Fruit fly (Drosophila melanogaster) whole organism, embryonic: ENCODE measurements around the gene CG15728.

Experiments
- Asciz ChIP-seq: fragments of 200-800 bp; sonication (Bioruptor generic); optimal IDR thresholded peaks from 2 replicates; lab custom pipeline; 2017; ENCODE audit warnings: missing biosample characterization, mild to moderate bottlenecking, missing genetic modification characterization, missing genetic modification reagents
- Atf-2 ChIP-seq: fragments of 200-800 bp; sonication (Bioruptor generic); optimal IDR thresholded peaks from 2 replicates; lab custom pipeline; 2016; ENCODE audit warnings: missing biosample characterization, missing genetic modification characterization
- B-H1 ChIP-seq: fragments of 200-800 bp; sonication (Bioruptor generic); IDR thresholded peaks from 3 replicates; pipeline ENCODE4 v1.3.6; 2022; ENCODE audit warnings: missing biosample characterization, missing genetic modification characterization
- CG11696 ChIP-seq: fragments of 200-800 bp; sonication (Bioruptor generic); IDR thresholded peaks from 2 replicates; pipeline ENCODE4 v1.3.6; 2022; ENCODE audit warnings: missing biosample characterization, missing genetic modification characterization
- CG12104 ChIP-seq: fragments of 200-800 bp; sonication (Bioruptor generic); optimal IDR thresholded peaks from 3 replicates; lab custom pipeline; 2016; ENCODE audit warnings: missing biosample characterization, missing genetic modification characterization
- CG12219 ChIP-seq: fragments of 200-800 bp; sonication (Bioruptor generic); optimal IDR thresholded peaks from 3 replicates; lab custom pipeline; 2018; ENCODE audit warnings: missing biosample characterization, mild to moderate bottlenecking, missing genetic modification characterization
- CG12236 ChIP-seq: fragments of 200-800 bp; sonication (Bioruptor generic); optimal IDR thresholded peaks from 2 replicates; lab custom pipeline; 2016; ENCODE audit warnings: missing biosample characterization, missing genetic modification characterization
- CG12744 ChIP-seq: fragments of 200-800 bp; sonication (Bioruptor generic); optimal IDR thresholded peaks from 2 replicates; lab custom pipeline; 2016; ENCODE audit warnings: missing biosample characterization, missing genetic modification characterization
- CG13287 ChIP-seq: fragments of 200-800 bp; sonication (Bioruptor generic); IDR thresholded peaks from 2 replicates; pipeline ENCODE4 v1.3.6; 2022; ENCODE audit warnings: missing biosample characterization, missing genetic modification characterization; ENCODE audit not compliant: partially characterized antibody
- CG13424 ChIP-seq: fragments of 200-800 bp; sonication (Bioruptor generic); optimal IDR thresholded peaks from 2 replicates; lab custom pipeline; 2019; ENCODE audit warnings: missing biosample characterization, mild to moderate bottlenecking, missing genetic modification characterization, moderate library complexity
- CG15479 ChIP-seq: fragments of 200-800 bp; sonication (Bioruptor generic); optimal IDR thresholded peaks from 3 replicates; lab custom pipeline; 2019; ENCODE audit warnings: missing biosample characterization, mild to moderate bottlenecking, missing genetic modification characterization, moderate library complexity
- CG18619 ChIP-seq: fragments of 200-800 bp; sonication (Bioruptor generic); optimal IDR thresholded peaks from 3 replicates; lab custom pipeline; 2017; ENCODE audit warnings: missing biosample characterization, mild to moderate bottlenecking, missing genetic modification characterization
- CG30403 ChIP-seq: fragments of 200-800 bp; sonication (Bioruptor generic); optimal IDR thresholded peaks from 3 replicates; lab custom pipeline; 2016; ENCODE audit warnings: missing biosample characterization, missing genetic modification characterization
- CG31224 ChIP-seq: fragments of 200-800 bp; sonication (Bioruptor generic); IDR thresholded peaks from 2 replicates; pipeline ENCODE4 v1.3.6; 2022; ENCODE audit warnings: missing biosample characterization, missing genetic modification characterization
- CG33557 ChIP-seq: fragments of 200-800 bp; sonication (Bioruptor generic); optimal IDR thresholded peaks from 2 replicates; lab custom pipeline; 2019; ENCODE audit warnings: missing biosample characterization, mild to moderate bottlenecking, missing genetic modification characterization, moderate library complexity
- CG4424 ChIP-seq: fragments of 200-800 bp; sonication (Bioruptor generic); optimal IDR thresholded peaks from 3 replicates; lab custom pipeline; 2016; ENCODE audit warnings: missing biosample characterization, missing genetic modification characterization
- CG5953 ChIP-seq: fragments of 200-800 bp; sonication (Bioruptor generic); IDR thresholded peaks from 2 replicates; pipeline ENCODE4 v1.3.6; 2022; ENCODE audit warnings: missing biosample characterization, missing genetic modification characterization
- CG6254 ChIP-seq: fragments of 200-800 bp; sonication (Bioruptor generic); optimal IDR thresholded peaks from 3 replicates; lab custom pipeline; 2017; ENCODE audit warnings: mild to moderate bottlenecking, missing biosample characterization, missing genetic modification reagents, missing genetic modification characterization
- CG6854 ChIP-seq: fragments of 200-800 bp; sonication (Bioruptor generic); optimal IDR thresholded peaks from 3 replicates; lab custom pipeline; 2017; ENCODE audit warnings: missing biosample characterization, mild to moderate bottlenecking, missing genetic modification characterization
- CG7786 ChIP-seq: fragments of 200-800 bp; sonication (Bioruptor generic); optimal IDR thresholded peaks from 2 replicates; lab custom pipeline; 2016; ENCODE audit warnings: missing biosample characterization, missing genetic modification characterization
- CG7963 ChIP-seq: fragments of 200-800 bp; sonication (Bioruptor generic); IDR thresholded peaks from 3 replicates; pipeline ENCODE4 v1.3.6; 2022; ENCODE audit warnings: missing biosample characterization, missing genetic modification characterization; ENCODE audit not compliant: partially characterized antibody
- CG8478 ChIP-seq: fragments of >200 bp; optimal IDR thresholded peaks from 2 replicates; lab custom pipeline; 2018
- Doc3 ChIP-seq: fragments of 200-800 bp; sonication (Bioruptor generic); IDR thresholded peaks from 3 replicates; pipeline ENCODE4 v1.3.6; 2022; ENCODE audit warnings: missing biosample characterization, missing genetic modification characterization; ENCODE audit not compliant: partially characterized antibody
- Drgx ChIP-seq: fragments of 200-800 bp; sonication (Bioruptor generic); IDR thresholded peaks from 2 replicates; pipeline ENCODE4 v1.3.6; 2022; ENCODE audit warnings: missing biosample characterization, missing genetic modification characterization
- E2f1 ChIP-seq: fragments of 200-800 bp; sonication (Bioruptor generic); IDR thresholded peaks from 2 replicates; pipeline ENCODE4 v1.3.6; 2022; ENCODE audit warnings: missing biosample characterization, missing genetic modification characterization
- Gsc ChIP-seq: fragments of 200-800 bp; sonication (Bioruptor generic); IDR thresholded peaks from 2 replicates; pipeline ENCODE4 v1.3.6; 2022; ENCODE audit warnings: missing biosample characterization, missing genetic modification characterization
- HLH54F ChIP-seq: fragments of 200-800 bp; sonication (Bioruptor generic); optimal IDR thresholded peaks from 3 replicates; lab custom pipeline; 2016; ENCODE audit warnings: missing biosample characterization, missing genetic modification characterization
- Hr51 ChIP-seq, 2 experiments: fragments of 200-800 bp; sonication (Bioruptor generic); optimal IDR thresholded peaks; 2 replicates in 1 of 2; 3 replicates in 1 of 2; lab custom pipeline; 2016 to 2018; ENCODE audit warnings: missing biosample characterization in 2 of 2, missing genetic modification characterization in 2 of 2, mild to moderate bottlenecking in 1 of 2, moderate library complexity in 1 of 2
- Oli ChIP-seq: fragments of 200-800 bp; sonication (Bioruptor generic); optimal IDR thresholded peaks from 2 replicates; lab custom pipeline; 2018; ENCODE audit warnings: missing biosample characterization, mild to moderate bottlenecking, missing genetic modification characterization, moderate library complexity
- Scr ChIP-seq: fragments of 200-800 bp; sonication (Bioruptor generic); IDR thresholded peaks from 2 replicates; pipeline ENCODE4 v1.3.6; 2022; ENCODE audit warnings: missing biosample characterization, missing genetic modification characterization; ENCODE audit not compliant: partially characterized antibody
- Sox102F ChIP-seq: fragments of 200-800 bp; sonication (Bioruptor generic); optimal IDR thresholded peaks from 2 replicates; lab custom pipeline; 2018; ENCODE audit warnings: missing biosample characterization, mild to moderate bottlenecking, missing genetic modification characterization, moderate library complexity
- ase ChIP-seq: fragments of 200-800 bp; sonication (Bioruptor generic); IDR thresholded peaks from 3 replicates; pipeline ENCODE4 v1.3.6; 2022; ENCODE audit warnings: missing biosample characterization, missing genetic modification characterization
- bsh ChIP-seq, 2 experiments: fragments of 200-800 bp; sonication (Bioruptor generic); optimal IDR thresholded peaks; 2 replicates each; lab custom pipeline; 2017 to 2018; ENCODE audit warnings: mild to moderate bottlenecking in 2 of 2, missing biosample characterization in 2 of 2, missing genetic modification characterization in 2 of 2, moderate library complexity in 1 of 2
- crol ChIP-seq: fragments of 200-800 bp; sonication (Bioruptor generic); IDR thresholded peaks from 2 replicates; pipeline ENCODE4 v1.3.6; 2022; ENCODE audit warnings: missing biosample characterization, missing genetic modification characterization
- dmrt11E ChIP-seq: fragments of 200-800 bp; sonication (Bioruptor generic); optimal IDR thresholded peaks from 3 replicates; lab custom pipeline; 2018; ENCODE audit warnings: missing biosample characterization, mild to moderate bottlenecking, missing genetic modification characterization, moderate library complexity
- dmrt99B ChIP-seq: fragments of 200-800 bp; sonication (Bioruptor generic); optimal IDR thresholded peaks from 2 replicates; lab custom pipeline; 2018; ENCODE audit warnings: missing biosample characterization, mild to moderate bottlenecking, missing genetic modification characterization, moderate library complexity
- ewg ChIP-seq: fragments of 200-800 bp; sonication (Bioruptor generic); optimal IDR thresholded peaks from 3 replicates; lab custom pipeline; 2017; ENCODE audit warnings: mild to moderate bottlenecking, missing biosample characterization, missing genetic modification reagents, missing genetic modification characterization
- gcm2 ChIP-seq: fragments of 200-800 bp; sonication (Bioruptor generic); optimal IDR thresholded peaks from 2 replicates; lab custom pipeline; 2016; ENCODE audit warnings: missing biosample characterization, missing genetic modification characterization
- gem ChIP-seq: fragments of 200-800 bp; sonication (Bioruptor generic); optimal IDR thresholded peaks from 2 replicates; lab custom pipeline; 2019; ENCODE audit warnings: missing biosample characterization, mild to moderate bottlenecking, missing genetic modification characterization, moderate library complexity
- lbe ChIP-seq: fragments of 200-800 bp; sonication (Bioruptor generic); optimal IDR thresholded peaks from 2 replicates; lab custom pipeline; 2016; ENCODE audit warnings: missing biosample characterization, mild to moderate bottlenecking, missing genetic modification characterization
- nerfin-2 ChIP-seq: fragments of 200-800 bp; sonication (Bioruptor generic); IDR thresholded peaks from 2 replicates; pipeline ENCODE4 v1.3.6; 2022; ENCODE audit warnings: missing biosample characterization, missing genetic modification characterization; ENCODE audit not compliant: partially characterized antibody
- oc ChIP-seq: fragments of 200-800 bp; sonication (Bioruptor generic); optimal IDR thresholded peaks from 2 replicates; lab custom pipeline; 2018; ENCODE audit warnings: missing biosample characterization, mild to moderate bottlenecking, missing genetic modification characterization, moderate library complexity
- rib ChIP-seq: fragments of 200-800 bp; sonication (Bioruptor generic); IDR thresholded peaks from 2 replicates; pipeline ENCODE4 v1.3.6; 2022; ENCODE audit warnings: missing biosample characterization, missing genetic modification characterization
- ro ChIP-seq: fragments of 200-800 bp; sonication (Bioruptor generic); IDR thresholded peaks from 2 replicates; pipeline ENCODE4 v1.3.6; 2022; ENCODE audit warnings: missing biosample characterization, missing genetic modification characterization
- sc ChIP-seq, 3 experiments: fragments of >200 bp in 2 of 3; fragments of 200-800 bp in 1 of 3; sonication (Bioruptor generic) in 1 of 3; optimal IDR thresholded peaks; 2 replicates in 2 of 3; 3 replicates in 1 of 3; lab custom pipeline; 2017; ENCODE audit warnings: mild to moderate bottlenecking in 1 of 3, missing biosample characterization in 1 of 3, missing genetic modification characterization in 1 of 3, missing genetic modification reagents in 1 of 3
- tgo ChIP-seq: fragments of 200-800 bp; sonication (Bioruptor generic); IDR thresholded peaks from 3 replicates; pipeline ENCODE4 v1.3.6; 2022; ENCODE audit warnings: missing biosample characterization, missing genetic modification characterization
- unpg ChIP-seq: fragments of 200-800 bp; sonication (Bioruptor generic); optimal IDR thresholded peaks from 3 replicates; lab custom pipeline; 2018; ENCODE audit warnings: missing biosample characterization, mild to moderate bottlenecking, missing genetic modification characterization, moderate library complexity

Gene CG15728

dm6 chrX:12591223-12592120, 32.6 kb upstream of the CG15728 start (continued):
- TF ChIP-seq rib (no peak), CG15479 (GFP tag; lab: Kevin White, UChicago) (peak; percentile 60), CG12104 (GFP tag; lab: Kevin White, UChicago) (peak; percentile 48), CG7786 (peak; percentile 32), B-H1 (GFP tag; lab: Robert Waterston, UW) (no peak), unpg (GFP tag; lab: Kevin White, UChicago) (peak; percentile 38), E2f1 (GFP tag; lab: Robert Waterston, UW) (no peak), CG30403 (peak; percentile 70), ewg (GFP tag; lab: Kevin White, UChicago) (peak; percentile 8), CG6854 (GFP tag; lab: Kevin White, UChicago) (peak; percentile 36), CG4424 (GFP tag; lab: Kevin White, UChicago) (peak; percentile 38), Oli (tag; lab: Kevin White, UChicago) (peak; percentile 72), Doc3 (no peak), sc (optimal IDR thresholded peaks at IDR 0.05; lab: Kevin White, UChicago) (no peak), sc (GFP tag; optimal IDR thresholded peaks at IDR 0.05; lab: Kevin White, UChicago) (peak; percentile 35), CG5953 (GFP tag; lab: Robert Waterston, UW) (no peak), CG12236 (GFP tag; lab: Kevin White, UChicago) (peak; percentile 23), lbe (GFP tag; lab: Kevin White, UChicago) (no peak), HLH54F (GFP tag; lab: Kevin White, UChicago) (peak; percentile 1), nerfin-2 (GFP tag; lab: Robert Waterston, UW) (peak; percentile 14; the same call in 1 of the 2 replicates), CG13424 (tag; lab: Kevin White, UChicago) (peak; percentile 54), ro (no peak), dmrt11E (tag; lab: Kevin White, UChicago) (peak; percentile 50), dmrt99B (tag; lab: Kevin White, UChicago) (peak; percentile 67), crol (GFP tag; lab: Robert Waterston, UW) (no peak), CG33557 (peak; percentile 45), bsh (GFP tag; optimal IDR thresholded peaks at IDR 0.05; lab: Kevin White, UChicago) (peak; percentile 39 to 62), ase (GFP tag; lab: Robert Waterston, UW) (no peak), tgo (GFP tag; lab: Robert Waterston, UW) (no peak), CG18619 (GFP tag; lab: Kevin White, UChicago) (peak; percentile 45), CG7963 (GFP tag; lab: Robert Waterston, UW) (no peak), Hr51 (GFP tag; optimal IDR thresholded peaks at IDR 0.05; lab: Kevin White, UChicago) (peak; percentile 13 to 64), CG11696 (GFP tag; lab: Robert Waterston, UW) (no peak), CG6254 (GFP tag; lab: Kevin White, UChicago) (peak; percentile 4), CG13287 (0 out of 2 replicates have a peak, but pooled peaks have one; percentile 4), Drgx (peak; percentile 11; the same call in 1 of the 2 replicates), Sox102F (peak; percentile 40), Gsc (GFP tag; lab: Robert Waterston, UW) (no peak), CG31224 (no peak), Asciz (GFP tag; lab: Kevin White, UChicago) (peak; percentile 31), Atf-2 (GFP tag; lab: Kevin White, UChicago) (peak; percentile 53), Scr (GFP tag; lab: Robert Waterston, UW) (no peak), gem (tag; lab: Kevin White, UChicago) (peak; percentile 70), oc (tag; lab: Kevin White, UChicago) (peak; percentile 3), CG12744 (GFP tag; lab: Kevin White, UChicago) (no peak), CG8478 (lab: Kevin White, UChicago) (peak; percentile 82), CG12219 (GFP tag; lab: Kevin White, UChicago) (peak; percentile 34), gcm2 (GFP tag; lab: Kevin White, UChicago) (no peak)
